Fruit fly (Drosophila melanogaster): ENCODE results near the gene Sfp24Ba.

The Sfp24Ba gene

dm6 chr2L:3657349-3658142 lies 10.8 kb downstream of the Sfp24Ba start (continued):
- peak; percentile 54 for TF ChIP-seq kay (GFP tag; optimal IDR thresholded peaks at IDR 0.05)
- peak; percentile 51 for TF ChIP-seq CG9817 (tag; optimal IDR thresholded peaks at IDR 0.05)
- no peak for TF ChIP-seq slou (GFP tag; optimal IDR thresholded peaks at IDR 0.05)
- TF ChIP-seq hb (GFP tag; IDR thresholded peaks at IDR 0.05; ENCODE audit: partially characterized antibody) = no peak
- TF ChIP-seq CG6854 (GFP tag; optimal IDR thresholded peaks at IDR 0.05) = no peak
- TF ChIP-seq CG10543 (GFP tag; optimal IDR thresholded peaks at IDR 0.05) = no peak
- TF ChIP-seq knrl (GFP tag; IDR thresholded peaks at IDR 0.05; ENCODE audit: partially characterized antibody) = peak; percentile 80
- peak; percentile 50 for TF ChIP-seq bcd (GFP tag; optimal IDR thresholded peaks at IDR 0.05)
- TF ChIP-seq Stat92E (GFP tag; optimal IDR thresholded peaks at IDR 0.05) = peak in 1 of 3 experiments; percentile 50
- TF ChIP-seq CG11504 (tag; optimal IDR thresholded peaks at IDR 0.05) = peak; percentile 47
- no peak for TF ChIP-seq CG34224 (GFP tag; IDR thresholded peaks at IDR 0.05; ENCODE audit: partially characterized antibody)
- TF ChIP-seq sens (GFP tag) = peak; percentile 95
- peak; percentile 18; the same call in 1 of the 2 replicates for TF ChIP-seq CG10366 (GFP tag; IDR thresholded peaks at IDR 0.05)
- no peak for TF ChIP-seq CG8478 (optimal IDR thresholded peaks at IDR 0.05)
- TF ChIP-seq sna (GFP tag; IDR thresholded peaks at IDR 0.05; ENCODE audit: partially characterized antibody) = no peak
- no peak for TF ChIP-seq CG15479 (GFP tag; optimal IDR thresholded peaks at IDR 0.05)
- TF ChIP-seq CG10321 (GFP tag; IDR thresholded peaks at IDR 0.05) = peak; percentile 69
- no peak for TF ChIP-seq nerfin-2 (GFP tag; IDR thresholded peaks at IDR 0.05; ENCODE audit: partially characterized antibody)
- no peak for TF ChIP-seq MBD-R2 (GFP tag; IDR thresholded peaks at IDR 0.05)
- TF ChIP-seq grn (GFP tag; optimal IDR thresholded peaks at IDR 0.05) = peak; percentile 1
- TF ChIP-seq dpn (GFP tag; optimal IDR thresholded peaks at IDR 0.05) = peak; percentile 43 to 71
- TF ChIP-seq Xrp1 (GFP tag; IDR thresholded peaks at IDR 0.05) = no peak; the same call in 1 of the 2 replicates
- peak; percentile 53; the same call in 1 of the 3 replicates for TF ChIP-seq gce (GFP tag; IDR thresholded peaks at IDR 0.05)
- TF ChIP-seq CG1233 (GFP tag; optimal IDR thresholded peaks at IDR 0.05) = peak; percentile 43
- peak; percentile 62 for TF ChIP-seq CG10267 (tag; optimal IDR thresholded peaks at IDR 0.05)
- TF ChIP-seq CG12236 (GFP tag; optimal IDR thresholded peaks at IDR 0.05) = peak; percentile 18
- no peak for TF ChIP-seq CG4282 (GFP tag; optimal IDR thresholded peaks at IDR 0.05)
- no peak for TF ChIP-seq CG2116 (GFP tag; optimal IDR thresholded peaks at IDR 0.05)
- no peak for TF ChIP-seq lov (optimal IDR thresholded peaks at IDR 0.05)
- no peak for TF ChIP-seq lov (GFP tag; IDR thresholded peaks at IDR 0.05)
- TF ChIP-seq Six4 (GFP tag; optimal IDR thresholded peaks at IDR 0.05) = peak; percentile 6
- TF ChIP-seq CG32532 (GFP tag; IDR thresholded peaks at IDR 0.05) = peak; percentile 83
- TF ChIP-seq shn (GFP tag; optimal IDR thresholded peaks at IDR 0.05) = no peak
- peak; percentile 36; the same call in 1 of the 2 replicates for TF ChIP-seq Dip2 (GFP tag; IDR thresholded peaks at IDR 0.05)
- TF ChIP-seq tin (GFP tag; optimal IDR thresholded peaks at IDR 0.05) = peak; percentile 55
- no peak for TF ChIP-seq CG17186 (GFP tag; optimal IDR thresholded peaks at IDR 0.05)
- TF ChIP-seq CG6254 (GFP tag; optimal IDR thresholded peaks at IDR 0.05) = no peak
- TF ChIP-seq fd3F (GFP tag; optimal IDR thresholded peaks at IDR 0.05) = no peak
- TF ChIP-seq CG12299 (tag; optimal IDR thresholded peaks at IDR 0.05) = no peak
- TF ChIP-seq CG9727 (GFP tag; optimal IDR thresholded peaks at IDR 0.05) = peak; percentile 16
- no peak for TF ChIP-seq z (GFP tag; IDR thresholded peaks at IDR 0.05)
- no peak for TF ChIP-seq Spps (tag; optimal IDR thresholded peaks at IDR 0.05)
- peak; percentile 8; the same call in 1 of the 2 replicates for TF ChIP-seq CG31441 (GFP tag; IDR thresholded peaks at IDR 0.05)
- no peak for TF ChIP-seq Hey (tag; optimal IDR thresholded peaks at IDR 0.05)
- no peak for TF ChIP-seq Atf-2 (GFP tag; optimal IDR thresholded peaks at IDR 0.05)
- TF ChIP-seq run (tag; optimal IDR thresholded peaks at IDR 0.05) = peak; percentile 11
- TF ChIP-seq Abd-B (GFP tag; optimal IDR thresholded peaks at IDR 0.05) = peak; percentile 53
- TF ChIP-seq CG3995 (GFP tag; optimal IDR thresholded peaks at IDR 0.05) = peak; percentile 61
- no peak for TF ChIP-seq btn (GFP tag; optimal IDR thresholded peaks at IDR 0.05)
